Worm (Caenorhabditis elegans): ENCODE measurements around the gene C02B8.1.

DNA sequence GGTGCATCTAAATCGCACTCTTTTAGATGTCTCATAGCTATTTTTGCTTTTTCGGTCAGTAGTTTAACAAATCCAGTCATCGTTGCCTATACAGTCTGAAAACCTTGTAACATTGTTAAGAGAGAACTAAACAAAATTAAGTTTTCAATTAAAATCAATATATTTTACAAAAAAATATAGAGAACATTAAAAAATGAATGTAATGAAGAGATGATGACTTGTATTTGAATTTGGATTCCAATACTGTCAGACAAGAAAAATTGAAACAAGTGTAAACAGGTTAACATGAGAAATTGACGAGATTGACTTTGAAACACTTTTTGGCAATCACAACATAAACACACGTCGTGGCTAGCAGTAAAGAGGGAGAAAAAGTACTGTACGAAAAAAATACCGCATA lies 37.5 kb downstream of the C02B8.1 start, which contains the start of gene C17H11.5:
- TF ChIP-seq scrt-1 (GFP tag; IDR thresholded peaks at IDR 0.05) (no peak), F13C5.2 (tag; optimal IDR thresholded peaks at IDR 0.05) (no peak), hmbx-1 (tag; optimal IDR thresholded peaks at IDR 0.05) (no peak)
